Fruit fly (Drosophila melanogaster): Measurements from ENCODE around the gene CG9921.

The CG9921 gene

DNA sequence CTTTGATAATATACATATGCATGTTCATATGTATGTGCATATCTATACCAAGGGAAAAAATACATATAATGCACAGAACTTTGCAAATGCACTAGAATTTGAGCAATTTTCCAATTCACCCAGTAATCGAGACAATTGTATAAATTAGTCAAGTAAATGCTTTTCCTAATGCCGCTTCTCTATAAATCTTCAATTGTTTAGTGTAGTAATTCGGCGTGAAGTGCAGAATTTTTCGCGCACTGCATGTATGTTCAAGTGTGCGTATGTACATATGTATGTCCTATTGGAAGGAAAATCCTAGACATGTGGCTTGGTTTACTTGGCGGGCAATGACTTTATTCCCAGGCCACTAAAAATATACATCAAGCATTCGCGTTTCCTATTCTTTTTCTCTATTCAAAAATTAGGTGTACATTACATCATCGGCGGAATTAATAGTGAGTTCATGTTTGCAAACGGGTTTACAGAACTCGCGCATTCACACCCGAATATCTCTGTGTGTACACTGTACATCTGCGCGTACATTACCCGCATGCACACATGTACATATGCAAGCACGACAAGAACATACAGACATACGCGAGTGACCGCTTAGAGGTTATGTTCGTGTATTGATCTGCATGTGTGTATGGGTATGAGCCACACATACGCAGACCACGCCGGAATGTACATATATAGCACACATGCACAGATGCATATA lies 14.4 kb downstream of the CG9921 start:
- TF ChIP-seq Tbp (GFP tag; optimal IDR thresholded peaks at IDR 0.05) (no peak), CG13775 (GFP tag; optimal IDR thresholded peaks at IDR 0.05) (no peak), bsh (GFP tag; optimal IDR thresholded peaks at IDR 0.05) (peak in 1 of 2 experiments; percentile 41), danr (GFP tag; IDR thresholded peaks at IDR 0.05) (no peak), CG2129 (GFP tag; IDR thresholded peaks at IDR 0.05; ENCODE audit: partially characterized antibody) (no peak), sr (GFP tag; IDR thresholded peaks at IDR 0.05) (no peak), CG8290 (GFP tag; optimal IDR thresholded peaks at IDR 0.05) (no peak), CG8290 (tag; optimal IDR thresholded peaks at IDR 0.05) (peak in 1 of 2 experiments; percentile 54), Hr78 (GFP tag; optimal IDR thresholded peaks at IDR 0.05) (peak in 1 of 2 experiments; percentile 25), CG5245 (GFP tag; optimal IDR thresholded peaks at IDR 0.05) (no peak), CG8944 (GFP tag; optimal IDR thresholded peaks at IDR 0.05) (no peak), CG31388 (GFP tag; optimal IDR thresholded peaks at IDR 0.05) (no peak), Eip74EF (GFP tag; optimal IDR thresholded peaks at IDR 0.05) (peak in 1 of 2 experiments; percentile 11), CG32767 (GFP tag; IDR thresholded peaks at IDR 0.05) (no peak), Dbx (GFP tag; IDR thresholded peaks at IDR 0.05) (peak; percentile 21; the same call in 1 of the 3 replicates), CG13894 (tag; optimal IDR thresholded peaks at IDR 0.05) (peak; percentile 34), CG13296 (GFP tag; optimal IDR thresholded peaks at IDR 0.05) (peak; percentile 15), CG9932 (GFP tag; IDR thresholded peaks at IDR 0.05) (no peak), CG14050 (GFP tag; IDR thresholded peaks at IDR 0.05) (no peak), CG7928 (GFP tag; optimal IDR thresholded peaks at IDR 0.05) (no peak), CG10543 (GFP tag; optimal IDR thresholded peaks at IDR 0.05) (peak; percentile 65), MBD-R2 (GFP tag; IDR thresholded peaks at IDR 0.05) (peak; percentile 16; the same call in 1 of the 2 replicates), CHES-1-like (GFP tag; optimal IDR thresholded peaks at IDR 0.05) (no peak), C15 (GFP tag; IDR thresholded peaks at IDR 0.05) (no peak), sug (tag; optimal IDR thresholded peaks at IDR 0.05) (peak; percentile 58), lmd (GFP tag; IDR thresholded peaks at IDR 0.05) (peak; percentile 28; the same call in 1 of the 2 replicates), ab (GFP tag; optimal IDR thresholded peaks at IDR 0.05) (no peak), Atf3 (GFP tag; optimal IDR thresholded peaks at IDR 0.05) (no peak), CG4282 (GFP tag; optimal IDR thresholded peaks at IDR 0.05) (no peak), Dfd (GFP tag; optimal IDR thresholded peaks at IDR 0.05) (no peak), CG3065 (GFP tag; optimal IDR thresholded peaks at IDR 0.05) (no peak), row (GFP tag; IDR thresholded peaks at IDR 0.05) (peak; percentile 11; the same call in 2 of the 3 replicates), CG17186 (GFP tag; optimal IDR thresholded peaks at IDR 0.05) (no peak), twi (tag; optimal IDR thresholded peaks at IDR 0.05) (peak; percentile 78), tgo (GFP tag; IDR thresholded peaks at IDR 0.05) (no peak), chm (GFP tag; IDR thresholded peaks at IDR 0.05) (peak; percentile 74), pnt (GFP tag; optimal IDR thresholded peaks at IDR 0.05) (no peak), tx (GFP tag; optimal IDR thresholded peaks at IDR 0.05) (no peak), zfh1 (GFP tag; IDR thresholded peaks at IDR 0.05) (no peak), CG15479 (GFP tag; optimal IDR thresholded peaks at IDR 0.05) (peak; percentile 88), CG7987 (GFP tag; optimal IDR thresholded peaks at IDR 0.05) (peak; percentile 35), en (GFP tag; optimal IDR thresholded peaks at IDR 0.05) (no peak), chif (GFP tag; optimal IDR thresholded peaks at IDR 0.05) (no peak), bigmax (GFP tag; optimal IDR thresholded peaks at IDR 0.05) (peak; percentile 99), Spps (tag; optimal IDR thresholded peaks at IDR 0.05) (no peak), lilli (GFP tag; optimal IDR thresholded peaks at IDR 0.05) (no peak), nerfin-1 (tag; optimal IDR thresholded peaks at IDR 0.05) (peak; percentile 99), wek (GFP tag; optimal IDR thresholded peaks at IDR 0.05) (peak; percentile 44), CG1647 (GFP tag; optimal IDR thresholded peaks at IDR 0.05) (no peak), CG18011 (GFP tag; optimal IDR thresholded peaks at IDR 0.05) (no peak)
